Fruit fly (Drosophila melanogaster): ENCODE measurements around the gene Rga.

The Rga gene

DNA sequence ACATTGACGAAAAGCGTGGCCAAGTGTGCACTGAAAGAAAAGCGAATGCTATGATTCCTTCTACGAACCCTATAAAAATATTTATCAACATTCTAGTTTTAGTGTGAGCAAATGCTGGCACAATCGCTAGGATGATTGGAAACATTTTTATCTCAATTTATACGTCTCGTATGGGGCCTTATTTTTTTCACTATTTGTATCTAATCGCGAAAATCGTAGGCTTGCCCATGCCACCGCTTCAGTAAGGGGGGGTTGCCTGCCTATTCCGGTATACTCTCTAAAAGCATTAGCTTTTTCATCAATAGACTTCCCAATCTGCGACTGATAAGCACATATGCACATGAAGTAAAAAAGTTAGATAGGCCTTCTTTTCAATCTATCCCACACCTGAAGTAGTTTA is 47.3 kb downstream of the Rga start (continued):
- TF ChIP-seq Ravus (GFP tag; IDR thresholded peaks at IDR 0.05), result peak; percentile 30; the same call in 1 of the 2 replicates
- no peak for TF ChIP-seq CG17568 (GFP tag; optimal IDR thresholded peaks at IDR 0.05)
- peak; percentile 31 for TF ChIP-seq Bteb2 (GFP tag; optimal IDR thresholded peaks at IDR 0.05)
- 0 out of 2 replicates have a peak, but pooled peaks have one; percentile 49 for TF ChIP-seq toy (GFP tag; IDR thresholded peaks at IDR 0.05)
- TF ChIP-seq CG18011 (GFP tag; optimal IDR thresholded peaks at IDR 0.05), result peak; percentile 61
- peak; percentile 11 for TF ChIP-seq zen (tag; optimal IDR thresholded peaks at IDR 0.05)
- TF ChIP-seq twi (tag; optimal IDR thresholded peaks at IDR 0.05), result peak; percentile 21
- no peak for TF ChIP-seq CG7745 (tag; optimal IDR thresholded peaks at IDR 0.05)
- TF ChIP-seq H15 (GFP tag; IDR thresholded peaks at IDR 0.05), result peak; percentile 74
- TF ChIP-seq pho (GFP tag; optimal IDR thresholded peaks at IDR 0.05), result peak; percentile 79
- peak; percentile 93 for TF ChIP-seq lab (GFP tag; optimal IDR thresholded peaks at IDR 0.05)
- peak; percentile 82 for TF ChIP-seq gro (GFP tag; optimal IDR thresholded peaks at IDR 0.05)
- TF ChIP-seq Oli (tag; optimal IDR thresholded peaks at IDR 0.05), result peak; percentile 81
- TF ChIP-seq ATbp (GFP tag; optimal IDR thresholded peaks at IDR 0.05), result peak; percentile 84
- no peak for TF ChIP-seq lola (GFP tag; optimal IDR thresholded peaks at IDR 0.05)
- TF ChIP-seq sr (GFP tag; IDR thresholded peaks at IDR 0.05), result peak; percentile 70; the same call in 1 of the 3 replicates
- peak; percentile 75 for TF ChIP-seq CG3281 (GFP tag; optimal IDR thresholded peaks at IDR 0.05)
- TF ChIP-seq aop (GFP tag; IDR thresholded peaks at IDR 0.05), result peak; percentile 74
- peak; percentile 41 for TF ChIP-seq CG13123 (GFP tag; optimal IDR thresholded peaks at IDR 0.05)
- TF ChIP-seq sd (tag; optimal IDR thresholded peaks at IDR 0.05), result peak; percentile 78
- peak; percentile 84 for TF ChIP-seq CG6272 (GFP tag; IDR thresholded peaks at IDR 0.05)
- peak; percentile 88 for TF ChIP-seq zfh1 (GFP tag; IDR thresholded peaks at IDR 0.05)
- peak; percentile 67; the same call in 1 of the 2 replicates for TF ChIP-seq cas (GFP tag; IDR thresholded peaks at IDR 0.05)
- TF ChIP-seq CG15601 (tag; optimal IDR thresholded peaks at IDR 0.05), result peak; percentile 33
- TF ChIP-seq CG1233 (GFP tag; optimal IDR thresholded peaks at IDR 0.05), result peak; percentile 77
- peak; percentile 59 for TF ChIP-seq CG33213 (GFP tag; optimal IDR thresholded peaks at IDR 0.05)
- peak; percentile 95 for TF ChIP-seq sug (tag; optimal IDR thresholded peaks at IDR 0.05)
- peak; percentile 27 for TF ChIP-seq CG12744 (GFP tag; optimal IDR thresholded peaks at IDR 0.05)
- TF ChIP-seq trh (GFP tag; optimal IDR thresholded peaks at IDR 0.05), result peak; percentile 39
- no peak for TF ChIP-seq Opbp (GFP tag; IDR thresholded peaks at IDR 0.05; ENCODE audit: partially characterized antibody)
- peak; percentile 59 for TF ChIP-seq gsb (GFP tag; IDR thresholded peaks at IDR 0.05)
- peak; percentile 72 for TF ChIP-seq CG31224 (GFP tag; IDR thresholded peaks at IDR 0.05)
- peak; percentile 30 for TF ChIP-seq Lhr (GFP tag; optimal IDR thresholded peaks at IDR 0.05)
- TF ChIP-seq Rx (GFP tag; IDR thresholded peaks at IDR 0.05), result peak; percentile 77
- peak; percentile 60 for TF ChIP-seq CG6254 (GFP tag; optimal IDR thresholded peaks at IDR 0.05)
- peak; percentile 63 for TF ChIP-seq CG4424 (GFP tag; optimal IDR thresholded peaks at IDR 0.05)
- peak; percentile 78 for TF ChIP-seq CG12071 (GFP tag; optimal IDR thresholded peaks at IDR 0.05)
- TF ChIP-seq B-H2 (GFP tag; optimal IDR thresholded peaks at IDR 0.05), result peak; percentile 45
- TF ChIP-seq unpg (GFP tag; optimal IDR thresholded peaks at IDR 0.05), result peak; percentile 82
- no peak for TF ChIP-seq CG15696 (tag; optimal IDR thresholded peaks at IDR 0.05)
- TF ChIP-seq CG17359 (tag; optimal IDR thresholded peaks at IDR 0.05), result peak; percentile 90
- TF ChIP-seq sob (GFP tag; IDR thresholded peaks at IDR 0.05), result peak; percentile 85
- peak; percentile 53 for TF ChIP-seq CG8089 (GFP tag; optimal IDR thresholded peaks at IDR 0.05)
- peak; percentile 74; the same call in 2 of the 3 replicates for TF ChIP-seq C15 (GFP tag; IDR thresholded peaks at IDR 0.05)
- TF ChIP-seq Bgb (GFP tag; IDR thresholded peaks at IDR 0.05; ENCODE audit: partially characterized antibody), result no peak
- no peak for TF ChIP-seq CG34224 (GFP tag; IDR thresholded peaks at IDR 0.05; ENCODE audit: partially characterized antibody)
- TF ChIP-seq CG42726 (GFP tag; IDR thresholded peaks at IDR 0.05; ENCODE audit: partially characterized antibody), result no peak
- TF ChIP-seq CG1832 (GFP tag; optimal IDR thresholded peaks at IDR 0.05), result no peak
- peak; percentile 54 for TF ChIP-seq slp2 (GFP tag; optimal IDR thresholded peaks at IDR 0.05)
- TF ChIP-seq CG13775 (GFP tag; optimal IDR thresholded peaks at IDR 0.05), result peak; percentile 71

Measured in whole organism, embryonic.